Fruit fly (Drosophila melanogaster): ENCODE results near the gene Dysb.
A peak's percentile ranks its signal among the peaks of the same experiment; 100 is the strongest.

Gene Dysb

DNA sequence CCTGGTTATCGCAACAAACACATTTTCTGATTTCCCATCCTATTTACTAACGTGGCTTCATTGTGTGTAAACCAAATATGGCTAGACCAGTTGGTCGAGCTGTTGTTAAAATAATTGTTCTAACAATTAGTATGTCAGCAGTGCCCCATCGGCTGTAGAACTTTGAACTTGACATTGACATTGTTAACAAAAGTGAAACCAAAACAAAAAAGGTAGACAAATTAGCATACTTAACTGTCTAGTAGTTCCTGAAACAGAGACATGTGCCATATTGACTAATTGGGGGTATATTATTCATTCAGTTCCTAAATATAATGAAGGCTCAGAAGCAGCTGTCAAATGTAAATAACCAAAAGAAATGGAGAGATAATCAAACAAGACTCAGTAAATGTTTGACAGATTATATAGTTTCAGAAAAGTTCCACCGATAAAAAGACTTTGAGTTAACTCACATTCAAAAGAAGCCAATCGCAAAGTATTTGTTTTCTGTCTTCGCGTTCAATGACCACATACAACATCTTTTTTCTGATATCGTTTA, 29.8 kb upstream of the Dysb start (continued):
- peak; percentile 68 for TF ChIP-seq CG8281 (tag; optimal IDR thresholded peaks at IDR 0.05)
- no peak for TF ChIP-seq Eip74EF (GFP tag; optimal IDR thresholded peaks at IDR 0.05)
- no peak for TF ChIP-seq Lim3 (GFP tag; IDR thresholded peaks at IDR 0.05)
- TF ChIP-seq CG7745 (tag; optimal IDR thresholded peaks at IDR 0.05), result no peak
- TF ChIP-seq zfh1 (GFP tag; IDR thresholded peaks at IDR 0.05), result no peak
- TF ChIP-seq Meics (GFP tag; optimal IDR thresholded peaks at IDR 0.05), result peak; percentile 61
- TF ChIP-seq dpn (GFP tag; optimal IDR thresholded peaks at IDR 0.05), result no peak
- TF ChIP-seq Hmr (GFP tag; optimal IDR thresholded peaks at IDR 0.05), result peak; percentile 71
- peak; percentile 24 for TF ChIP-seq scrt (GFP tag; optimal IDR thresholded peaks at IDR 0.05)
- TF ChIP-seq CG34422 (GFP tag; IDR thresholded peaks at IDR 0.05), result no peak
- TF ChIP-seq CG15011 (GFP tag; optimal IDR thresholded peaks at IDR 0.05), result peak; percentile 41
- no peak for TF ChIP-seq CG13624 (GFP tag; optimal IDR thresholded peaks at IDR 0.05)
- no peak for TF ChIP-seq Dad (GFP tag; optimal IDR thresholded peaks at IDR 0.05)
- peak in 1 of 2 experiments; percentile 28 for TF ChIP-seq tll (GFP tag; optimal IDR thresholded peaks at IDR 0.05)
- TF ChIP-seq CG3726 (GFP tag; IDR thresholded peaks at IDR 0.05), result no peak
- TF ChIP-seq Side (GFP tag; optimal IDR thresholded peaks at IDR 0.05), result peak; percentile 71
- peak; percentile 73 for TF ChIP-seq ATbp (GFP tag; optimal IDR thresholded peaks at IDR 0.05)
- no peak for TF ChIP-seq CG12104 (GFP tag; optimal IDR thresholded peaks at IDR 0.05)
- no peak for TF ChIP-seq luna (GFP tag; optimal IDR thresholded peaks at IDR 0.05)
- TF ChIP-seq mam (GFP tag; optimal IDR thresholded peaks at IDR 0.05), result no peak
- TF ChIP-seq CG4854 (GFP tag; optimal IDR thresholded peaks at IDR 0.05), result peak; percentile 37
- no peak for TF ChIP-seq CG17328 (GFP tag; IDR thresholded peaks at IDR 0.05)
- TF ChIP-seq Med (GFP tag), result peak; percentile 29
- TF ChIP-seq CG6813 (GFP tag; optimal IDR thresholded peaks at IDR 0.05), result peak; percentile 56
- TF ChIP-seq hbn (GFP tag; IDR thresholded peaks at IDR 0.05; ENCODE audit: partially characterized antibody), result no peak
- no peak for TF ChIP-seq seq (GFP tag; IDR thresholded peaks at IDR 0.05)
- no peak for TF ChIP-seq CG31441 (GFP tag; IDR thresholded peaks at IDR 0.05)
- no peak for TF ChIP-seq CG14050 (GFP tag; IDR thresholded peaks at IDR 0.05)
- no peak for TF ChIP-seq CG7556 (GFP tag; optimal IDR thresholded peaks at IDR 0.05)
- TF ChIP-seq ac (GFP tag; optimal IDR thresholded peaks at IDR 0.05), result peak; percentile 5
- TF ChIP-seq PHDP (tag; optimal IDR thresholded peaks at IDR 0.05), result no peak
- TF ChIP-seq Xbp1 (GFP tag; optimal IDR thresholded peaks at IDR 0.05), result no peak
- TF ChIP-seq CG42726 (GFP tag; IDR thresholded peaks at IDR 0.05; ENCODE audit: partially characterized antibody), result no peak
- peak; percentile 32 for TF ChIP-seq gem (tag; optimal IDR thresholded peaks at IDR 0.05)
- no peak for TF ChIP-seq h (optimal IDR thresholded peaks at IDR 0.05)
- no peak for TF ChIP-seq HLH4C (GFP tag; IDR thresholded peaks at IDR 0.05; ENCODE audit: partially characterized antibody)

DNA sequence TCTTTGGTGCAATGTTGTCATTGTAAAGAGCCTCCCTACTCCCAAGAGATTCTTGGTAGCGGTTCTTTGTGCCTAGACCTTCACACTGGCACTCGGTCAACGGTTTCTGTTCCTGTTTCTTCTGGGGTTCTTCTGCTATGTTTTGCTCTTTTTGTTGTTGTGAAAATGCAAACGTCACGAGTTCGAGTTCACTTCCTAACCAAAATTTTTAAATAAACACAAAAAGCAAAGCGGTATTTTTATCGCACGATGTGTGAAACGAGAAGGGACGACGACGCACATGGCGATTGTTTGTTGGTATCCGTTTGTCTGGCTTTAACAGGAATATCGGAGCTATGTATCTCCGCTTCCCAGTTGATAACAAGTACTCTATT, 27.6 kb upstream of the Dysb start:
- TF ChIP-seq tll (GFP tag; optimal IDR thresholded peaks at IDR 0.05) (peak in 1 of 2 experiments; percentile 85), Opbp (GFP tag; IDR thresholded peaks at IDR 0.05; ENCODE audit: partially characterized antibody) (no peak), btn (GFP tag; optimal IDR thresholded peaks at IDR 0.05) (no peak)
